Worm (Caenorhabditis elegans): ENCODE results near the gene gst-27.

gst-27 gene

DNA sequence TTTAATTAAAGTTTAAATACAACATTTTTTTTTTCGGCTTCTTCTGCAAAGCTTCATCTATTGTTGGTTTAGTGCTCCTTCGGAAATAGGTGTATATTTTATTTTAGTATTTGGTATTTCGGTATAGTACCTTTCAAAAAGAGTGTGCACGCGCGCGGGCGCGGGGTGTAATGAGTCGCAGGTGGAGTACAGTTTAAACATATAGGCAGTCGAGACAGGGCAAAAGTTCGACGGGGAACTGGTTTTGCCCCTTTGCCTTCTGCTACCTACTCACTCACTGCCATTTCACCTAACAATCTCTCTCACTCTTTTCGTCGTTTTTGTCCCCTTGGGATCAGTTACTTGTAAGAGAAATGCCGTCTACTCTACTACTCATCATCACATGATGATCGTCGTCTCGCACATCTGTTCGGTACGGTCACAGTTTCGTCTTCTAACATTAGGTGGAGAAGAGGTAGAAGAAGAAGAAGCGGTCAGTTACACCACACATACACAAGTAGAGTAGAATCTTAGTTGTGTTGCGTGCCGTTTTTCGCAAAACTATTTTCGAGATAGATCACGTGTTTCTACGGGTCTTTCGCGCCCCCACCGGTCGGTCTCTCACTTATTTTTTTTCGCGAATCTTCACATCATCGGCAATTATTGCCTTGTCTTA is 46.9 kb upstream of the gst-27 start:
- TF ChIP-seq mab-9 (GFP tag; IDR thresholded peaks at IDR 0.05) (no peak), efl-1 (optimal IDR thresholded peaks at IDR 0.05) (peak in 1 of 2 experiments; percentile 29), efl-1 (GFP tag; optimal IDR thresholded peaks at IDR 0.05 in 1 of 2) (peak in 1 of 2 experiments; percentile 90), grh-1 (GFP tag; IDR thresholded peaks at IDR 0.05) (peak; percentile 79), unc-130 (tag; optimal IDR thresholded peaks at IDR 0.05) (peak; percentile 60), unc-62 (GFP tag; optimal IDR thresholded peaks at IDR 0.05) (no peak), isw-1 (GFP tag; IDR thresholded peaks at IDR 0.05) (no peak), nhr-47 (tag; optimal IDR thresholded peaks at IDR 0.05) (peak; percentile 41), C04F5.9 (tag; optimal IDR thresholded peaks at IDR 0.05) (no peak), lin-13 (GFP tag; optimal IDR thresholded peaks at IDR 0.05) (peak; percentile 39), nhr-71 (tag; optimal IDR thresholded peaks at IDR 0.05) (peak; percentile 83), rnt-1 (tag; optimal IDR thresholded peaks at IDR 0.05) (peak; percentile 1), tbx-2 (tag; optimal IDR thresholded peaks at IDR 0.05) (peak; percentile 65), nhr-20 (tag; optimal IDR thresholded peaks at IDR 0.05) (peak; percentile 87), ztf-4 (tag; optimal IDR thresholded peaks at IDR 0.05) (peak; percentile 20), lin-35 (GFP tag; optimal IDR thresholded peaks at IDR 0.05) (peak in 1 of 2 experiments; percentile 75), mep-1 (tag; optimal IDR thresholded peaks at IDR 0.05) (peak; percentile 66), fkh-10 (GFP tag; optimal IDR thresholded peaks at IDR 0.05) (no peak), ceh-82 (tag; optimal IDR thresholded peaks at IDR 0.05) (peak in 2 of 3 experiments; percentile 11 to 23), zag-1 (tag; optimal IDR thresholded peaks at IDR 0.05) (no peak), elt-3 (tag; optimal IDR thresholded peaks at IDR 0.05) (peak in 2 of 6 experiments; percentile 71 to 82), xbp-1 (tag; optimal IDR thresholded peaks at IDR 0.05) (peak; percentile 35), blmp-1 (tag; optimal IDR thresholded peaks at IDR 0.05) (peak; percentile 87), nhr-90 (tag; optimal IDR thresholded peaks at IDR 0.05; ENCODE audit: poor library complexity) (peak; percentile 44), sox-4 (tag; optimal IDR thresholded peaks at IDR 0.05) (no peak), unc-98 (GFP tag; IDR thresholded peaks at IDR 0.05) (no peak), mdl-1 (tag; optimal IDR thresholded peaks at IDR 0.05) (peak in 1 of 2 experiments; percentile 20), C16A3.4 (tag; optimal IDR thresholded peaks at IDR 0.05) (peak; percentile 29), fos-1 (tag; optimal IDR thresholded peaks at IDR 0.05) (no peak), fkh-4 (tag; optimal IDR thresholded peaks at IDR 0.05; ENCODE audit: borderline replicate concordance) (no peak), dsc-1 (tag; optimal IDR thresholded peaks at IDR 0.05) (no peak), lir-3 (tag; optimal IDR thresholded peaks at IDR 0.05; ENCODE audit: poor library complexity) (peak; percentile 69), nhr-77 (tag; optimal IDR thresholded peaks at IDR 0.05) (peak; percentile 62), nhr-19 (GFP tag; conservative IDR thresholded peaks at IDR 0.05) (peak; percentile 40), dpl-1 (GFP tag; optimal IDR thresholded peaks at IDR 0.05) (peak; percentile 7 to 28 (median 8)), skn-1 (tag; optimal IDR thresholded peaks at IDR 0.05) (peak; percentile 49), lsy-2 (tag; optimal IDR thresholded peaks at IDR 0.05) (peak in 1 of 2 experiments; percentile 70), lin-39 (tag; optimal IDR thresholded peaks at IDR 0.05) (no peak), irx-1 (tag; optimal IDR thresholded peaks at IDR 0.05) (no peak), lin-14 (GFP tag; optimal IDR thresholded peaks at IDR 0.05) (peak; percentile 80), snu-23 (GFP tag; optimal IDR thresholded peaks at IDR 0.05) (peak; percentile 82), C34B4.2 (tag; optimal IDR thresholded peaks at IDR 0.05) (no peak), nhr-85 (tag) (peak; percentile 95)

DNA sequence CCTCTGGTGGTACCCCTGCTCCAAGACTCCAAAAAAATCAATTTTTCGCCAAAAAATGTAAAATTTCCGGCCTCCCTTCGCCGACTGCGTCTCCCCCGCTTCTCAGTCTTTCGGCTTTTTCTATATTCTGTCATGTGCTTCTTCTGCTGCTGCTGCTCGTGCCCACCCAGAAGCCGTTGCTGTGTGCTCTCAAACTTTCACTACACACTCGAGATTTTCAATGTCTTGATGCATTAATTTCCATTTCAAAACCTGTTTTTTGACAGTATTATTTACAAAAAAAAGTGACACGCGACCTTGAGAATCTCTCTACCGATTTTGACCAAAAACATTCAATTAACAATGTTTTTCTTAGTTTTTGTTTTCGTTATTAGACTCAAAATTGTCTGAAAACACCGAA is 43.8 kb upstream of the gst-27 start:
- TF ChIP-seq rnt-1 (tag; optimal IDR thresholded peaks at IDR 0.05) (peak; percentile 25), lin-14 (GFP tag; optimal IDR thresholded peaks at IDR 0.05) (peak; percentile 50), nhr-47 (tag; optimal IDR thresholded peaks at IDR 0.05) (peak; percentile 11), mab-9 (GFP tag; IDR thresholded peaks at IDR 0.05) (no peak), blmp-1 (tag; optimal IDR thresholded peaks at IDR 0.05) (peak; percentile 73), fkh-4 (tag; optimal IDR thresholded peaks at IDR 0.05; ENCODE audit: borderline replicate concordance) (no peak), sptf-1 (tag; optimal IDR thresholded peaks at IDR 0.05) (no peak), elt-3 (tag; optimal IDR thresholded peaks at IDR 0.05) (no peak), egl-27 (tag; optimal IDR thresholded peaks at IDR 0.05) (no peak), F16B12.6 (tag; optimal IDR thresholded peaks at IDR 0.05) (no peak), nhr-19 (GFP tag; conservative IDR thresholded peaks at IDR 0.05) (no peak), elt-2 (tag; optimal IDR thresholded peaks at IDR 0.05) (no peak), fkh-8 (tag; optimal IDR thresholded peaks at IDR 0.05) (peak; percentile 15), isw-1 (GFP tag; IDR thresholded peaks at IDR 0.05) (no peak), lir-3 (tag; optimal IDR thresholded peaks at IDR 0.05; ENCODE audit: poor library complexity) (no peak), C04F5.9 (tag; optimal IDR thresholded peaks at IDR 0.05) (no peak), lin-35 (GFP tag; optimal IDR thresholded peaks at IDR 0.05) (no peak), ceh-63 (GFP tag; optimal IDR thresholded peaks at IDR 0.05) (no peak), nhr-76 (tag; optimal IDR thresholded peaks at IDR 0.05) (no peak), nhr-77 (tag; optimal IDR thresholded peaks at IDR 0.05) (no peak), efl-1 (optimal IDR thresholded peaks at IDR 0.05) (no peak), efl-1 (GFP tag; optimal IDR thresholded peaks at IDR 0.05 in 1 of 2) (peak in 1 of 2 experiments; percentile 50), unc-130 (tag; optimal IDR thresholded peaks at IDR 0.05) (no peak), lin-39 (tag; optimal IDR thresholded peaks at IDR 0.05) (no peak)
